Worm (Caenorhabditis elegans) whole organism, L2 larva: ENCODE results near the gene F11C1.10.
A peak's percentile ranks its signal among the peaks of the same experiment; 100 is the strongest.

ENCODE experiments used
- F13H6.1 ChIP-seq: sonication (generic microtip); optimal IDR thresholded peaks from 2 replicates; lab custom pipeline; 2016; ENCODE audit warnings: missing genetic modification characterization, missing compliant biosample characterization
- Y55F3AM.14 ChIP-seq: fragments of 200-800 bp; sonication (Bioruptor generic); optimal IDR thresholded peaks from 2 replicates; lab custom pipeline; 2018; ENCODE audit warnings: mild to moderate bottlenecking, missing genetic modification characterization, missing compliant biosample characterization
- ZK546.5 ChIP-seq: sonication (generic microtip); optimal IDR thresholded peaks from 2 replicates; lab custom pipeline; 2017; ENCODE audit warnings: missing biosample characterization, missing genetic modification characterization
- alr-1 ChIP-seq: fragments of 150-350 bp; optimal IDR thresholded peaks from 2 replicates; lab custom pipeline; 2014; ENCODE audit warnings: missing biosample characterization, missing genetic modification characterization
- aly-2 ChIP-seq: fragments of 150-350 bp; optimal IDR thresholded peaks from 2 replicates; lab custom pipeline; 2014; ENCODE audit warnings: missing biosample characterization, missing genetic modification characterization
- ama-1 ChIP-seq: fragments of 150-350 bp; optimal IDR thresholded peaks from 2 replicates; lab custom pipeline; 2018; ENCODE audit warnings: inconsistent platforms
- blmp-1 ChIP-seq: sonication (generic microtip); optimal IDR thresholded peaks from 2 replicates; lab custom pipeline; 2017; ENCODE audit warnings: missing genetic modification characterization, mild to moderate bottlenecking, missing compliant biosample characterization, antibody characterized with exemption, moderate library complexity; ENCODE audit not compliant: insufficient read depth
- ceh-82 ChIP-seq: fragments of 150-350 bp; optimal IDR thresholded peaks from 2 replicates; lab custom pipeline; 2014; ENCODE audit warnings: missing biosample characterization, missing genetic modification characterization
- egl-27 ChIP-seq: sonication (generic microtip); optimal IDR thresholded peaks from 3 replicates; lab custom pipeline; 2017; ENCODE audit warnings: missing biosample characterization, missing genetic modification reagents, missing genetic modification characterization
- elt-3 ChIP-seq: sonication (generic microtip); optimal IDR thresholded peaks from 2 replicates; lab custom pipeline; 2017; ENCODE audit warnings: missing biosample characterization, missing genetic modification characterization
- gmeb-1 ChIP-seq: fragments of 150-350 bp; optimal IDR thresholded peaks from 2 replicates; lab custom pipeline; 2014; ENCODE audit warnings: missing biosample characterization, missing genetic modification characterization
- lin-11 ChIP-seq: fragments of 150-350 bp; sonication (generic microtip); optimal IDR thresholded peaks from 2 replicates; lab custom pipeline; 2014; ENCODE audit warnings: missing biosample characterization, missing genetic modification characterization, inconsistent platforms, mixed read lengths
- lin-13 ChIP-seq: fragments of 150-350 bp; optimal IDR thresholded peaks from 2 replicates; lab custom pipeline; 2014; ENCODE audit warnings: missing biosample characterization, missing genetic modification reagents, missing genetic modification characterization
- lsy-2 ChIP-seq, 2 experiments: fragments of 150-350 bp in 1 of 2; sonication (generic microtip) in 1 of 2; optimal IDR thresholded peaks; 2 replicates each; lab custom pipeline; 2014 to 2017; ENCODE audit warnings: missing biosample characterization in 2 of 2, missing genetic modification characterization in 2 of 2
- mbf-1 ChIP-seq: sonication (generic microtip); optimal IDR thresholded peaks from 2 replicates; lab custom pipeline; 2017; ENCODE audit warnings: missing biosample characterization, missing genetic modification characterization
- mdl-1 ChIP-seq, 2 experiments: fragments of 150-350 bp in 1 of 2; sonication (generic microtip) in 1 of 2; optimal IDR thresholded peaks; 2 replicates each; lab custom pipeline; 2017; ENCODE audit warnings: missing biosample characterization in 2 of 2, missing genetic modification characterization in 2 of 2
- nhr-10 ChIP-seq: sonication (generic microtip); optimal IDR thresholded peaks from 2 replicates; lab custom pipeline; 2017; ENCODE audit warnings: missing biosample characterization, missing genetic modification characterization
- nhr-11 ChIP-seq: fragments of 150-350 bp; optimal IDR thresholded peaks from 2 replicates; lab custom pipeline; 2014; ENCODE audit warnings: missing biosample characterization, missing genetic modification characterization
- nhr-12 ChIP-seq: fragments of 150-350 bp; optimal IDR thresholded peaks from 2 replicates; lab custom pipeline; 2014; ENCODE audit warnings: missing biosample characterization, missing genetic modification characterization
- nhr-129 ChIP-seq: fragments of 150-350 bp; optimal IDR thresholded peaks from 2 replicates; lab custom pipeline; 2014; ENCODE audit warnings: missing biosample characterization, missing genetic modification characterization
- nhr-21 ChIP-seq: fragments of 150-350 bp; optimal IDR thresholded peaks from 2 replicates; lab custom pipeline; 2014; ENCODE audit warnings: missing biosample characterization, missing genetic modification characterization
- nhr-23 ChIP-seq: fragments of 150-350 bp; optimal IDR thresholded peaks from 2 replicates; lab custom pipeline; 2014; ENCODE audit warnings: missing biosample characterization, missing genetic modification reagents, missing genetic modification characterization
- nhr-25 ChIP-seq: fragments of 150-350 bp; sonication (generic microtip); optimal IDR thresholded peaks from 3 replicates; lab custom pipeline; 2014; ENCODE audit warnings: missing biosample characterization, missing genetic modification characterization
- nhr-6 ChIP-seq: fragments of 150-350 bp; optimal IDR thresholded peaks from 2 replicates; lab custom pipeline; 2014; ENCODE audit warnings: missing biosample characterization, missing genetic modification characterization
- nhr-77 ChIP-seq: fragments of 150-350 bp; optimal IDR thresholded peaks from 2 replicates; lab custom pipeline; 2014; ENCODE audit warnings: missing biosample characterization, missing genetic modification characterization
- peb-1 ChIP-seq: fragments of 150-350 bp; optimal IDR thresholded peaks from 2 replicates; lab custom pipeline; 2014; ENCODE audit warnings: missing biosample characterization, missing genetic modification characterization
- sem-4 ChIP-seq: fragments of 150-350 bp; optimal IDR thresholded peaks from 2 replicates; lab custom pipeline; 2014; ENCODE audit warnings: missing biosample characterization, missing genetic modification reagents, missing genetic modification characterization
- skn-1 ChIP-seq: sonication (generic microtip); optimal IDR thresholded peaks from 2 replicates; lab custom pipeline; 2017; ENCODE audit warnings: missing biosample characterization, missing genetic modification characterization
- sma-3 ChIP-seq: sonication (generic microtip); optimal IDR thresholded peaks from 2 replicates; lab custom pipeline; 2016; ENCODE audit warnings: missing genetic modification reagents, missing genetic modification characterization, missing compliant biosample characterization
- sma-9 ChIP-seq, 2 experiments: fragments of 150-350 bp in 1 of 2; sonication (generic microtip) in 1 of 2; optimal IDR thresholded peaks; 2 replicates each; lab custom pipeline; 2014 to 2016; ENCODE audit warnings: missing genetic modification characterization in 2 of 2, mild to moderate bottlenecking in 1 of 2, missing biosample characterization in 1 of 2, missing compliant biosample characterization in 1 of 2, missing genetic modification reagents in 1 of 2, moderate library complexity in 1 of 2
- snpc-4 ChIP-seq: fragments of 150-350 bp; optimal IDR thresholded peaks from 2 replicates; lab custom pipeline; 2014; ENCODE audit warnings: missing biosample characterization, missing genetic modification characterization
- unc-39 ChIP-seq: fragments of 150-350 bp; optimal IDR thresholded peaks from 2 replicates; lab custom pipeline; 2014; ENCODE audit warnings: missing biosample characterization, missing genetic modification characterization
- unc-55 ChIP-seq: fragments of 150-350 bp; sonication (generic microtip); optimal IDR thresholded peaks from 3 replicates; lab custom pipeline; 2014; ENCODE audit warnings: missing biosample characterization, missing genetic modification reagents, missing genetic modification characterization
- unc-62 ChIP-seq: fragments of 150-350 bp; optimal IDR thresholded peaks from 2 replicates; lab custom pipeline; 2014; ENCODE audit warnings: missing biosample characterization, missing genetic modification reagents, missing genetic modification characterization
- zag-1 ChIP-seq: fragments of 150-350 bp; optimal IDR thresholded peaks from 2 replicates; lab custom pipeline; 2014; ENCODE audit warnings: missing biosample characterization, missing genetic modification characterization
- ztf-11 ChIP-seq: sonication (generic microtip); optimal IDR thresholded peaks from 2 replicates; lab custom pipeline; 2017; ENCODE audit warnings: missing biosample characterization, missing genetic modification characterization
- ztf-4 ChIP-seq: fragments of 150-350 bp; optimal IDR thresholded peaks from 2 replicates; lab custom pipeline; 2014; ENCODE audit warnings: missing biosample characterization, missing genetic modification characterization

F11C1.10 gene

DNA sequence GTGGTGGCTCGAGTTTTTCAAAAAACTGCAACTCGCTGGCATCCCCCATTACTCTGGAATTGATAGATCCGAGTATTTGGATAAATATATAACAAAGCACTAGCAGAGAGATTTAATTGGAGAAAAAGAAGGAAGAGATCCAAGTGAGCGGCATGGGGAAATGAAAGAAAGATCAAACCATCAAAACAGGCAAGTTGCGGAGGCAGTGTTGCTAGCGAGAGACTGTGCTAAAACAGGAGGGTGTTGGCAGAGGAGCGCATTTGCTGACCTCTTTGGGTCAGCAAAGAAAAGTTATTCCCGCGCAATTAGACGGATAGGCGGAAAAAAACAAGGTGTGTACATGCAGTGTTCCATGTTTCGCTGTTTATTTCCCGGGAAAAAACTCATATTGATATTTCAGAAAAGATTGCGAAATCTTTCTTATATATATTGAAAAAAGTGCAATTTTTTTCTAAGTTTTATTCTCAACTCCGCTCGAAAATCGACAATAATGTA lies 1.2 kb upstream of the F11C1.10 start, which contains the start of gene ppk-3 (continued):
- TF ChIP-seq sma-3 (GFP tag; lab: Kevin White, UChicago) (peak; percentile 75), nhr-77 (tag; lab: Kevin White, UChicago) (no peak), nhr-25 (tag; lab: Kevin White, UChicago) (no peak), ceh-82 (tag; lab: Kevin White, UChicago) (no peak), peb-1 (no peak), gmeb-1 (tag; lab: Kevin White, UChicago) (peak; percentile 76), snpc-4 (tag; lab: Kevin White, UChicago) (peak; percentile 17), Y55F3AM.14 (peak; percentile 10), sem-4 (tag; lab: Kevin White, UChicago) (peak; percentile 85), ama-1 (lab: Kevin White, UChicago) (no peak), elt-3 (tag; lab: Kevin White, UChicago) (no peak), blmp-1 (peak; percentile 34), ZK546.5 (no peak)
- TF ChIP-seq, all 48 proteins: peak for 23

DNA sequence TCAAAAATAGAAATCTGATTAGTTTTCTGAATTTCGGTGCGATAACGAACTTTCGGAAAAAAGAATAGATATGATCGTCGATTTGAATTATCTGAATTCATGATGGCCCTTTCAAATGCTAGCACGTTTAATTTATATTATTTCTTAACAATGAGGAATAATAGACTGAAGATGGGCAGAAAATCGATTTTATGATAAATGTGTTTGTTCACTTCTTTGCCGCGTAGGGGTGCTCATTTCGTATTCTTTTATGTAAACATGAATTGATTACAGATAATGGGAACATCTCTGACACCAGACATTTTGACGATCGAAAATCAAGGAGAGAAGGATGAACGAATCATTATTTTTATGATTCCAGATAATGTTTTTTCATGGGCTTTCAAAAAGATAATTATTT lies 569 bp downstream of the F11C1.10 start, which contains the start of gene F11C1.9:
Gene F11C1.9 (minus strand): TSS at position 101 of the 400 bp plus-strand sequence.
- TF ChIP-seq ama-1 (lab: Kevin White, UChicago) = no peak
- no peak for TF ChIP-seq unc-39 (tag; lab: Kevin White, UChicago)
- TF ChIP-seq nhr-12 (tag; lab: Kevin White, UChicago) = no peak
- TF ChIP-seq snpc-4 (tag; lab: Kevin White, UChicago) = no peak
- TF ChIP-seq nhr-129 (tag; lab: Kevin White, UChicago) = no peak
- no peak for TF ChIP-seq nhr-11 (tag; lab: Kevin White, UChicago)
- no peak for TF ChIP-seq skn-1
- no peak for TF ChIP-seq unc-55 (GFP tag; lab: Kevin White, UChicago)
- no peak for TF ChIP-seq aly-2 (tag; lab: Kevin White, UChicago)
- no peak for TF ChIP-seq lsy-2 (tag; optimal IDR thresholded peaks at IDR 0.05; lab: Kevin White, UChicago)
- no peak for TF ChIP-seq mbf-1 (tag; lab: Kevin White, UChicago)
- TF ChIP-seq ztf-11 (tag; lab: Kevin White, UChicago) = no peak
- TF ChIP-seq gmeb-1 (tag; lab: Kevin White, UChicago) = no peak
- TF ChIP-seq F13H6.1 = no peak
- no peak for TF ChIP-seq ztf-4 (tag; lab: Kevin White, UChicago)
- TF ChIP-seq egl-27 (tag; lab: Kevin White, UChicago) = no peak
- TF ChIP-seq sma-3 (GFP tag; lab: Kevin White, UChicago) = no peak
- TF ChIP-seq nhr-77 (tag; lab: Kevin White, UChicago) = no peak
- TF ChIP-seq lin-13 = no peak
- TF ChIP-seq sma-9 (GFP tag; optimal IDR thresholded peaks at IDR 0.05; lab: Kevin White, UChicago) = no peak
- no peak for TF ChIP-seq sma-9 (tag; optimal IDR thresholded peaks at IDR 0.05; lab: Kevin White, UChicago)

DNA sequence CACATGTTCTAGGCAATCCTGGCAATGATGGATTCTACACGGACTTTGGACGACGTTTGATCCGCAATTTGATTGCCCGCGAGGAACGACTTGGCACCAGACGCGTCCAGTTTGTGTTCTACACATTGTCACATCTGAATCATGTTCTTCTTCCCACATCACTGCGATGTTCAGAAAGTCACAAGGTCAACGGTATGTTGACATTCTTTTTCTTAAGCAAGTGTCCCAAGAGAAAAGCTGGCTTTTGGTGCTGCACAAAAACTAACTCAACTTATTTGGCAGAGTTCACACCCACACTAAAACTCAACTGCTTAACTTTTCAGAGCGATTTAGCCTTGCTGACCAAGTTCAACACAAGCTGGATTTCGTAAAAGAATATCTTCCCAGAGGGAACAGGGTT lies 1.7 kb downstream of the F11C1.10 start:
- no peak for TF ChIP-seq ceh-82 (tag; lab: Kevin White, UChicago)
- TF ChIP-seq nhr-23 (tag; lab: Kevin White, UChicago) = no peak
- TF ChIP-seq zag-1 = no peak
- no peak for TF ChIP-seq alr-1 (tag; lab: Kevin White, UChicago)
- no peak for TF ChIP-seq lin-11 (tag; lab: Kevin White, UChicago)
- TF ChIP-seq nhr-10 (tag; lab: Kevin White, UChicago) = no peak
- no peak for TF ChIP-seq snpc-4 (tag; lab: Kevin White, UChicago)
- no peak for TF ChIP-seq unc-55 (GFP tag; lab: Kevin White, UChicago)
- no peak for TF ChIP-seq nhr-25 (tag; lab: Kevin White, UChicago)
- no peak for TF ChIP-seq gmeb-1 (tag; lab: Kevin White, UChicago)
- no peak for TF ChIP-seq nhr-6 (tag; lab: Kevin White, UChicago)
- TF ChIP-seq nhr-21 (tag; lab: Kevin White, UChicago) = no peak
- TF ChIP-seq mdl-1 (tag; optimal IDR thresholded peaks at IDR 0.05; lab: Kevin White, UChicago) = no peak
- no peak for TF ChIP-seq elt-3 (tag; lab: Kevin White, UChicago)
- no peak for TF ChIP-seq ama-1 (lab: Kevin White, UChicago)
- TF ChIP-seq unc-62 (GFP tag; lab: Kevin White, UChicago) = no peak
- TF ChIP-seq, all 48 proteins: peak for 0
